Worm (Caenorhabditis elegans): Measurements from ENCODE around the gene let-19.

DNA sequence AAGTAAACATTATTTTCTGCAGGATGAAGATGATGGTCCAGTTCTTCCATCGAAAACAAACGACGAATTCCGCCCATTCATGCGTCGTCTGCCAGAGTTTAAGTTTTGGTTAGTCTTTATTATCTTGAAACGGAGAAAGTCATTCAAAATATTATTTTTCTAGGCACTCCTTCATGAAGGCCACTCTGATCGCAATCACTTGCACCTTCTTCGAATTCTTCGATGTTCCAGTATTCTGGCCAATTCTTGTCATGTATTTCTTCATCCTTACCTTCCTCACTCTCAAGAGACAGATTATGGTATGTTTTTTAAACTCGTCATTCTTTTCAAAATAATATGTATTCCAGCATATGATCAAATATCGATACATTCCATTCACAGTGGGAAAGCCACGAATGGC lies 41.0 kb downstream of the let-19 start:
- no peak for TF ChIP-seq fkh-10 (GFP tag; optimal IDR thresholded peaks at IDR 0.05)
- TF ChIP-seq unc-55 (GFP tag; optimal IDR thresholded peaks at IDR 0.05), result no peak
- no peak for TF ChIP-seq lin-11 (tag; optimal IDR thresholded peaks at IDR 0.05)
- TF ChIP-seq npax-4 (tag; optimal IDR thresholded peaks at IDR 0.05), result no peak
- no peak for TF ChIP-seq pat-9 (tag; optimal IDR thresholded peaks at IDR 0.05)
- TF ChIP-seq pqm-1 (tag; optimal IDR thresholded peaks at IDR 0.05), result no peak
- no peak for TF ChIP-seq hlh-15 (tag; optimal IDR thresholded peaks at IDR 0.05)
- no peak for TF ChIP-seq ama-1 (optimal IDR thresholded peaks at IDR 0.05)
- TF ChIP-seq ceh-24 (tag; optimal IDR thresholded peaks at IDR 0.05), result no peak
- TF ChIP-seq ceh-22 (tag; optimal IDR thresholded peaks at IDR 0.05), result no peak
- TF ChIP-seq hlh-30 (tag; optimal IDR thresholded peaks at IDR 0.05; ENCODE audit: insufficient read depth), result no peak
